Fruit fly (Drosophila melanogaster) whole organism, embryonic: ENCODE data around the gene Rim2.

Experiments used
- Atf-2 ChIP-seq: fragments of 200-800 bp; sonication (Bioruptor generic); optimal IDR thresholded peaks from 2 replicates; lab custom pipeline; 2016; ENCODE audit warnings: missing biosample characterization, missing genetic modification characterization
- Atf6 ChIP-seq: fragments of 200-800 bp; sonication (Bioruptor generic); IDR thresholded peaks from 2 replicates; pipeline ENCODE4 v1.3.6; 2022; ENCODE audit warnings: missing biosample characterization, missing genetic modification characterization
- Blimp-1 ChIP-seq: fragments of 200-800 bp; sonication (Bioruptor generic); optimal IDR thresholded peaks from 3 replicates; lab custom pipeline; 2018; ENCODE audit warnings: missing biosample characterization, missing genetic modification characterization, mild to moderate bottlenecking, moderate library complexity, missing genetic modification reagents
- CG11247 ChIP-seq: fragments of 200-800 bp; sonication (Bioruptor generic); IDR thresholded peaks from 2 replicates; pipeline ENCODE4 v1.3.6; 2022; ENCODE audit warnings: missing biosample characterization, missing genetic modification characterization
- CG12299 ChIP-seq: fragments of 200-800 bp; sonication (Bioruptor generic); optimal IDR thresholded peaks from 2 replicates; lab custom pipeline; 2018; ENCODE audit warnings: missing biosample characterization, mild to moderate bottlenecking, missing genetic modification characterization
- CG14050 ChIP-seq: fragments of 200-800 bp; sonication (Bioruptor generic); IDR thresholded peaks from 3 replicates; pipeline ENCODE4 v1.3.6; 2022; ENCODE audit warnings: missing biosample characterization, missing genetic modification characterization
- CG14667 ChIP-seq: fragments of 200-800 bp; sonication (Bioruptor generic); IDR thresholded peaks from 2 replicates; pipeline ENCODE4 v1.3.6; 2022; ENCODE audit warnings: missing biosample characterization, missing genetic modification characterization
- CG14710 ChIP-seq: fragments of 200-800 bp; sonication (Bioruptor generic); optimal IDR thresholded peaks from 3 replicates; lab custom pipeline; 2019; ENCODE audit warnings: missing biosample characterization, mild to moderate bottlenecking, missing genetic modification characterization, moderate library complexity
- CG15601 ChIP-seq: fragments of 200-800 bp; sonication (Bioruptor generic); optimal IDR thresholded peaks from 3 replicates; lab custom pipeline; 2019; ENCODE audit warnings: missing biosample characterization, mild to moderate bottlenecking, missing genetic modification characterization, moderate library complexity
- CG1647 ChIP-seq: fragments of 200-800 bp; sonication (Bioruptor generic); optimal IDR thresholded peaks from 3 replicates; lab custom pipeline; 2016; ENCODE audit warnings: missing biosample characterization, missing genetic modification characterization
- CG17829 ChIP-seq: fragments of 200-800 bp; optimal IDR thresholded peaks from 2 replicates; lab custom pipeline; 2019; ENCODE audit warnings: missing biosample characterization, mild to moderate bottlenecking, missing genetic modification characterization, moderate library complexity
- CG1792 ChIP-seq: fragments of 200-800 bp; sonication (Bioruptor generic); optimal IDR thresholded peaks from 2 replicates; lab custom pipeline; 2016; ENCODE audit warnings: missing biosample characterization, missing genetic modification characterization
- CG18011 ChIP-seq: fragments of 200-800 bp; sonication (Bioruptor generic); optimal IDR thresholded peaks from 2 replicates; lab custom pipeline; 2017; ENCODE audit warnings: missing biosample characterization, missing genetic modification characterization, mild to moderate bottlenecking, moderate library complexity, missing genotype
- CG18262 ChIP-seq: fragments of 200-800 bp; optimal IDR thresholded peaks from 3 replicates; lab custom pipeline; 2019; ENCODE audit warnings: missing biosample characterization, mild to moderate bottlenecking, missing genetic modification characterization, moderate library complexity
- CG2120 ChIP-seq: fragments of 200-800 bp; sonication (Bioruptor generic); optimal IDR thresholded peaks from 3 replicates; lab custom pipeline; 2016; ENCODE audit warnings: missing biosample characterization, missing genetic modification characterization
- CG2129 ChIP-seq: fragments of 200-800 bp; sonication (Bioruptor generic); IDR thresholded peaks from 2 replicates; pipeline ENCODE4 v1.3.6; 2022; ENCODE audit warnings: missing biosample characterization, missing genetic modification characterization; ENCODE audit not compliant: partially characterized antibody
- CG2199 ChIP-seq: fragments of 200-800 bp; sonication (Bioruptor generic); IDR thresholded peaks from 3 replicates; pipeline ENCODE4 v1.3.6; 2022; ENCODE audit warnings: missing biosample characterization, missing genetic modification characterization
- CG31224 ChIP-seq: fragments of 200-800 bp; sonication (Bioruptor generic); IDR thresholded peaks from 2 replicates; pipeline ENCODE4 v1.3.6; 2022; ENCODE audit warnings: missing biosample characterization, missing genetic modification characterization
- CG34422 ChIP-seq: fragments of 200-800 bp; sonication (Bioruptor generic); IDR thresholded peaks from 3 replicates; pipeline ENCODE4 v1.3.6; 2022; ENCODE audit warnings: missing biosample characterization, missing genetic modification characterization
- CG3726 ChIP-seq: fragments of 200-800 bp; sonication (Bioruptor generic); IDR thresholded peaks from 3 replicates; pipeline ENCODE4, ENCODE4 v1.3.6; 2022; ENCODE audit warnings: missing biosample characterization, missing genetic modification characterization
- CG3847 ChIP-seq: fragments of 200-800 bp; sonication (Bioruptor generic); IDR thresholded peaks from 2 replicates; pipeline ENCODE4 v1.3.6; 2022; ENCODE audit warnings: missing biosample characterization, missing genetic modification characterization
- CG4854 ChIP-seq: fragments of 200-800 bp; sonication (Bioruptor generic); optimal IDR thresholded peaks from 2 replicates; lab custom pipeline; 2016; ENCODE audit warnings: missing biosample characterization, missing genetic modification characterization, inconsistent platforms
- CG6272 ChIP-seq: fragments of 200-800 bp; sonication (Bioruptor generic); IDR thresholded peaks from 2 replicates; pipeline ENCODE4 v1.3.6; 2022; ENCODE audit warnings: missing biosample characterization, missing genetic modification characterization
- CG6689 ChIP-seq: fragments of 200-800 bp; sonication (Bioruptor generic); IDR thresholded peaks from 2 replicates; pipeline ENCODE4 v1.3.6; 2022; ENCODE audit warnings: missing biosample characterization, missing genetic modification characterization
- CG6791 ChIP-seq: fragments of 200-800 bp; sonication (Bioruptor generic); IDR thresholded peaks from 3 replicates; pipeline ENCODE4 v1.3.6; 2022; ENCODE audit warnings: missing biosample characterization, missing genetic modification characterization; ENCODE audit not compliant: partially characterized antibody
- CG7556 ChIP-seq: fragments of 200-800 bp; sonication (Bioruptor generic); optimal IDR thresholded peaks from 2 replicates; lab custom pipeline; 2017; ENCODE audit warnings: missing biosample characterization, mild to moderate bottlenecking, missing genetic modification characterization
- CG7987 ChIP-seq: fragments of 200-800 bp; sonication (Bioruptor generic); optimal IDR thresholded peaks from 2 replicates; lab custom pipeline; 2018; ENCODE audit warnings: missing biosample characterization, mild to moderate bottlenecking, missing genetic modification characterization, moderate library complexity
- CG8924 ChIP-seq: fragments of 200-800 bp; optimal IDR thresholded peaks from 3 replicates; lab custom pipeline; 2019; ENCODE audit warnings: missing biosample characterization, mild to moderate bottlenecking, missing genetic modification characterization, moderate library complexity
- CG9437 ChIP-seq: fragments of 200-800 bp; sonication (Bioruptor generic); optimal IDR thresholded peaks from 2 replicates; lab custom pipeline; 2018; ENCODE audit warnings: missing biosample characterization, mild to moderate bottlenecking, missing genetic modification characterization
- Fer2 ChIP-seq: fragments of 200-800 bp; sonication (Bioruptor generic); optimal IDR thresholded peaks from 2 replicates; lab custom pipeline; 2018; ENCODE audit warnings: missing biosample characterization, mild to moderate bottlenecking, missing genetic modification characterization, moderate library complexity
- HLH54F ChIP-seq: fragments of 200-800 bp; sonication (Bioruptor generic); optimal IDR thresholded peaks from 3 replicates; lab custom pipeline; 2016; ENCODE audit warnings: missing biosample characterization, missing genetic modification characterization
- Mad ChIP-seq: fragments of 200-800 bp; sonication (Bioruptor generic); optimal IDR thresholded peaks from 2 replicates; lab custom pipeline; 2016; ENCODE audit warnings: missing biosample characterization, missing genetic modification characterization
- Neu2 ChIP-seq: fragments of 200-800 bp; sonication (Bioruptor generic); optimal IDR thresholded peaks from 3 replicates; lab custom pipeline; 2016; ENCODE audit warnings: missing biosample characterization, missing genetic modification characterization, borderline replicate concordance
- Oli ChIP-seq: fragments of 200-800 bp; sonication (Bioruptor generic); optimal IDR thresholded peaks from 2 replicates; lab custom pipeline; 2018; ENCODE audit warnings: missing biosample characterization, mild to moderate bottlenecking, missing genetic modification characterization, moderate library complexity
- Vsx1 ChIP-seq: fragments of 200-800 bp; sonication (Bioruptor generic); optimal IDR thresholded peaks from 2 replicates; lab custom pipeline; 2017; ENCODE audit warnings: missing biosample characterization, mild to moderate bottlenecking, missing genetic modification characterization, missing genetic modification reagents
- Xbp1 ChIP-seq: fragments of 200-800 bp; sonication (Bioruptor generic); optimal IDR thresholded peaks from 3 replicates; lab custom pipeline; 2016; ENCODE audit warnings: missing biosample characterization, mild to moderate bottlenecking, missing genetic modification characterization
- YL-1 ChIP-seq: fragments of 200-800 bp; sonication (Bioruptor generic); optimal IDR thresholded peaks from 3 replicates; lab custom pipeline; 2017; ENCODE audit warnings: missing biosample characterization, mild to moderate bottlenecking, missing genetic modification characterization
- al ChIP-seq: fragments of 200-800 bp; sonication (Bioruptor generic); IDR thresholded peaks from 2 replicates; pipeline ENCODE4 v1.3.6; 2022; ENCODE audit warnings: missing biosample characterization, missing genetic modification characterization
- amos ChIP-seq: fragments of 200-800 bp; sonication (Bioruptor generic); IDR thresholded peaks from 2 replicates; pipeline ENCODE4 v1.3.6; 2022; ENCODE audit warnings: missing biosample characterization, missing genetic modification characterization; ENCODE audit not compliant: partially characterized antibody
- br ChIP-seq: fragments of >200 bp; optimal IDR thresholded peaks from 2 replicates; lab custom pipeline; 2017
- crc ChIP-seq: fragments of 200-800 bp; sonication (Bioruptor generic); optimal IDR thresholded peaks from 2 replicates; lab custom pipeline; 2016; ENCODE audit warnings: missing biosample characterization, missing genetic modification characterization
- dan ChIP-seq: fragments of 200-800 bp; sonication (Bioruptor generic); IDR thresholded peaks from 2 replicates; pipeline ENCODE4 v1.3.6; 2022; ENCODE audit warnings: missing biosample characterization, missing genetic modification characterization
- emc ChIP-seq: fragments of 200-800 bp; sonication (Bioruptor generic); optimal IDR thresholded peaks from 2 replicates; lab custom pipeline; 2016; ENCODE audit warnings: missing biosample characterization, missing genetic modification characterization
- fd64A ChIP-seq: fragments of 200-800 bp; sonication (Bioruptor generic); optimal IDR thresholded peaks from 3 replicates; lab custom pipeline; 2018; ENCODE audit warnings: missing biosample characterization, mild to moderate bottlenecking, missing genetic modification characterization
- grau ChIP-seq: fragments of 200-800 bp; optimal IDR thresholded peaks from 3 replicates; lab custom pipeline; 2019; ENCODE audit warnings: missing biosample characterization, mild to moderate bottlenecking, missing genetic modification characterization, moderate library complexity
- hbn ChIP-seq: fragments of 200-800 bp; sonication (Bioruptor generic); IDR thresholded peaks from 2 replicates; pipeline ENCODE4 v1.3.6; 2022; ENCODE audit warnings: missing biosample characterization, missing genetic modification characterization; ENCODE audit not compliant: partially characterized antibody
- lab ChIP-seq: fragments of 200-800 bp; sonication (Bioruptor generic); optimal IDR thresholded peaks from 3 replicates; lab custom pipeline; 2017; ENCODE audit warnings: missing biosample characterization, missing genetic modification characterization, mild to moderate bottlenecking, moderate library complexity, missing genetic modification reagents
- slp2 ChIP-seq: fragments of 200-800 bp; sonication (Bioruptor generic); optimal IDR thresholded peaks from 2 replicates; lab custom pipeline; 2016; ENCODE audit warnings: missing biosample characterization, missing genetic modification characterization
- stc ChIP-seq: fragments of 200-800 bp; sonication (Bioruptor generic); IDR thresholded peaks from 2 replicates; pipeline ENCODE4 v1.3.6; 2022; ENCODE audit warnings: missing biosample characterization, missing genetic modification characterization
- tup ChIP-seq: fragments of 200-800 bp; sonication (Bioruptor generic); optimal IDR thresholded peaks from 2 replicates; lab custom pipeline; 2016; ENCODE audit warnings: missing biosample characterization, mild to moderate bottlenecking, missing genetic modification characterization, moderate library complexity
- twi ChIP-seq: fragments of 200-800 bp; optimal IDR thresholded peaks from 2 replicates; lab custom pipeline; 2019; ENCODE audit warnings: missing biosample characterization, mild to moderate bottlenecking, missing genetic modification characterization, moderate library complexity
- usp ChIP-seq: fragments of >200 bp; optimal IDR thresholded peaks from 2 replicates; lab custom pipeline; 2017; ENCODE audit warnings: missing biosample characterization, missing genetic modification characterization

Gene Rim2

dm6 chr2L:1751953-1752352, 27.8 kb upstream of the Rim2 start, which contains the start of the genes CG17712 and CG17648 (continued):
- no peak for TF ChIP-seq Xbp1
- peak; percentile 89 for TF ChIP-seq CG6791 (GFP tag; lab: Robert Waterston, UW)
- TF ChIP-seq CG18011, result no peak
- TF ChIP-seq CG4854 (GFP tag; lab: Kevin White, UChicago), result no peak
- peak; percentile 16 for TF ChIP-seq CG14710
- TF ChIP-seq Neu2 (GFP tag; lab: Kevin White, UChicago), result no peak
- no peak for TF ChIP-seq Fer2
- TF ChIP-seq Mad (GFP tag; lab: Kevin White, UChicago), result no peak
- TF ChIP-seq usp (GFP tag; lab: Kevin White, UChicago), result no peak
- no peak for TF ChIP-seq CG2199 (GFP tag; lab: Robert Waterston, UW)
- no peak for TF ChIP-seq CG1792 (GFP tag; lab: Kevin White, UChicago)
- no peak for TF ChIP-seq crc (GFP tag; lab: Kevin White, UChicago)
- TF ChIP-seq CG14050, result no peak
- no peak for TF ChIP-seq grau (tag; lab: Kevin White, UChicago)
- TF ChIP-seq CG18262 (tag; lab: Kevin White, UChicago), result no peak
- peak; percentile 51 for TF ChIP-seq CG2129 (GFP tag; lab: Robert Waterston, UW)
- TF ChIP-seq CG2120 (GFP tag; lab: Kevin White, UChicago), result no peak
- TF ChIP-seq al (GFP tag; lab: Robert Waterston, UW), result 0 out of 2 replicates have a peak, but pooled peaks have one; percentile 19
- TF ChIP-seq CG3726 (GFP tag; lab: Robert Waterston, UW), result no peak
- no peak; the same call in 1 of the 2 replicates for TF ChIP-seq CG3847 (GFP tag; lab: Robert Waterston, UW)
- TF ChIP-seq CG7556, result no peak
- TF ChIP-seq CG6689 (GFP tag; lab: Robert Waterston, UW), result no peak
- TF ChIP-seq fd64A (GFP tag; lab: Kevin White, UChicago), result no peak
- no peak for TF ChIP-seq CG8924
- TF ChIP-seq CG7987, result no peak
- TF ChIP-seq CG17829, result peak; percentile 9
- TF ChIP-seq emc, result no peak
- peak; percentile 80 for TF ChIP-seq hbn
- TF ChIP-seq amos (GFP tag; lab: Robert Waterston, UW), result peak; percentile 88
- no peak for TF ChIP-seq HLH54F (GFP tag; lab: Kevin White, UChicago)
- TF ChIP-seq Blimp-1, result no peak
- no peak for TF ChIP-seq CG9437 (GFP tag; lab: Kevin White, UChicago)
- TF ChIP-seq br (lab: Kevin White, UChicago), result no peak
- no peak for TF ChIP-seq CG31224 (GFP tag; lab: Robert Waterston, UW)
- no peak for TF ChIP-seq Vsx1 (GFP tag; lab: Kevin White, UChicago)
- TF ChIP-seq tup (GFP tag; lab: Kevin White, UChicago), result no peak
- no peak for TF ChIP-seq CG1647 (GFP tag; lab: Kevin White, UChicago)
- TF ChIP-seq CG12299 (tag; lab: Kevin White, UChicago), result no peak
- no peak for TF ChIP-seq slp2 (GFP tag; lab: Kevin White, UChicago)
- TF ChIP-seq CG14667 (GFP tag; lab: Robert Waterston, UW), result no peak
- peak; percentile 30 for TF ChIP-seq YL-1 (GFP tag; lab: Kevin White, UChicago)
- no peak for TF ChIP-seq CG15601
- no peak for TF ChIP-seq Oli (tag; lab: Kevin White, UChicago)
- TF ChIP-seq CG11247 (GFP tag; lab: Robert Waterston, UW), result no peak
- TF ChIP-seq stc (GFP tag; lab: Robert Waterston, UW), result no peak
- no peak for TF ChIP-seq Atf6 (GFP tag; lab: Robert Waterston, UW)
- no peak for TF ChIP-seq twi (tag; lab: Kevin White, UChicago)
- TF ChIP-seq lab, result no peak
- no peak for TF ChIP-seq dan
- no peak for TF ChIP-seq CG6272 (GFP tag; lab: Robert Waterston, UW)
- TF ChIP-seq Atf-2 (GFP tag; lab: Kevin White, UChicago), result no peak
- no peak for TF ChIP-seq CG34422
